Worm (Caenorhabditis elegans): ENCODE results near the gene str-190.

str-190 gene

DNA sequence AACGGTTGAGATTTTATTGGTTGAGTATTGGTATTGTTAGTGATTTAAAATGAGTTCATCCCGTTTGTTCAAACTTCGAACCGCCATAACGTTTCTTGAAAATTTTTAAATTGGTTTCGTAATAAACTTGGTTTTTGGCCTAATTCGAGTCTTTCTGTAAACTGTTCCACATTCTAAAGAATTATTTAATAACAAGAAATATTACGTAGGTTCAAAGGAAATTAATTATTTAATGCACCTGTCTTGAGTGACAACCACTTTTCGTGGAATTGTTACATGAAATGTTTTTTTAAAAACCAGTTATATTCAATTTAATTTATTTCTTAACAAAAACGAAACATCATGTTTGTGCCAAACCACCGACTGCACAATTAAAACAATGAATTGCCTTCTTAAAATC is 22.9 kb upstream of the str-190 start:
- TF ChIP-seq aly-2 (tag; optimal IDR thresholded peaks at IDR 0.05): no peak
- no peak for TF ChIP-seq egl-5 (tag; optimal IDR thresholded peaks at IDR 0.05)
- no peak for TF ChIP-seq mdl-1 (tag; optimal IDR thresholded peaks at IDR 0.05)
- TF ChIP-seq egl-27 (tag; optimal IDR thresholded peaks at IDR 0.05): no peak
- no peak for TF ChIP-seq nhr-28 (tag; optimal IDR thresholded peaks at IDR 0.05)
- no peak for TF ChIP-seq nhr-11 (tag; optimal IDR thresholded peaks at IDR 0.05)
- no peak for TF ChIP-seq ceh-9 (tag; optimal IDR thresholded peaks at IDR 0.05)
- TF ChIP-seq sea-2 (GFP tag; optimal IDR thresholded peaks at IDR 0.05): no peak
- no peak for TF ChIP-seq mml-1 (tag; optimal IDR thresholded peaks at IDR 0.05)
- no peak for TF ChIP-seq eor-1 (tag; optimal IDR thresholded peaks at IDR 0.05)
- no peak for TF ChIP-seq lin-39 (tag; optimal IDR thresholded peaks at IDR 0.05)
- no peak for TF ChIP-seq ceh-16 (tag; optimal IDR thresholded peaks at IDR 0.05)
- TF ChIP-seq zag-1 (tag; optimal IDR thresholded peaks at IDR 0.05): no peak
- TF ChIP-seq elt-2 (tag; optimal IDR thresholded peaks at IDR 0.05): no peak
- TF ChIP-seq nhr-76 (tag; optimal IDR thresholded peaks at IDR 0.05): no peak
- no peak for TF ChIP-seq nhr-25 (tag; optimal IDR thresholded peaks at IDR 0.05)
- no peak for TF ChIP-seq elt-3 (tag; optimal IDR thresholded peaks at IDR 0.05)
- TF ChIP-seq daf-12 (tag; optimal IDR thresholded peaks at IDR 0.05): no peak
- no peak for TF ChIP-seq skn-1 (tag; optimal IDR thresholded peaks at IDR 0.05)
- TF ChIP-seq fkh-2 (tag; optimal IDR thresholded peaks at IDR 0.05): no peak

DNA sequence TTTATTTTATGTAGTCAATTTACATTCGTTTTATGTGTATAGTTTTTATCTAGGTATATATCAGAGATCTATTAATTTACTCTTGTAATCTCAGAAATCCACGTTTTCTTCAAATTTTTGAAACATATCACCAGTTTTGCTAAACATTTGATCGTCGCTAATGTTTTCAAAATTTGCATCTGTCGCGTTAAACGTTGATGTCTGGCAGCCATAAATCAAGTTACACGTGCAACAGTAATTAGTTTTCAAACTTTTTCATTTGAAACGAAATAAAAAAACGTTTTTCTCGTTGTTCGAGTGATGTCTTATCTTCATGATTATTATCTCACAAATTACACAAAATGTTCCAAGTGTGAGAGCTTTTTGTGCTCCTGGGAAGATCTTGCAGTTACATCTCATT is 19.1 kb upstream of the str-190 start, which contains the start of gene srh-79:
Gene srh-79 (plus strand): TSS at position 301 of the 400 bp plus-strand sequence.
- TF ChIP-seq lin-15B (tag; optimal IDR thresholded peaks at IDR 0.05): no peak
- TF ChIP-seq ceh-28 (tag; optimal IDR thresholded peaks at IDR 0.05): no peak
- no peak for TF ChIP-seq aly-2 (tag; optimal IDR thresholded peaks at IDR 0.05)
- TF ChIP-seq nhr-77 (tag; optimal IDR thresholded peaks at IDR 0.05): no peak
- no peak for TF ChIP-seq R02D3.7 (tag; optimal IDR thresholded peaks at IDR 0.05)
- no peak for TF ChIP-seq tbx-2 (tag; optimal IDR thresholded peaks at IDR 0.05)
- no peak for TF ChIP-seq snpc-4 (tag; optimal IDR thresholded peaks at IDR 0.05)
- TF ChIP-seq sea-2 (GFP tag; optimal IDR thresholded peaks at IDR 0.05): no peak
- no peak for TF ChIP-seq nfya-1 (tag; optimal IDR thresholded peaks at IDR 0.05; ENCODE audit: insufficient read depth)
- no peak for TF ChIP-seq mdl-1 (tag; optimal IDR thresholded peaks at IDR 0.05)

DNA sequence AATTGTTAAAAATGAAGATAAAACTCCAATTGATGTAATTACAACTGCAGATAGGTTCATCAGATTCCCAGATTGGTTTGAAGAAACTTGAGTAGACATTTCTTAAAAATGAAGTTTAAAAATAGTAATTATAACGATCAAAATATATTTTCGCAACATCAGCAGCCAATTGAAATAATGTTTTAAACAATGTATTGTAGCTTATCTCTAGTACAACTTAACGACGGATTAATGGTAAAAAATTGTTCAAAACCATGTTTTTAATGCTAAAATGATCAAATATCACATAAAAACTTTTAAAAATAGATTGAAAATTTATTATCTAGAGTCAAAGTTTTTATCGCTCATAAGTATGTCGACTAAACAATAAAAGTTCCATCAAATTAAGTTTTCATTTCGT is 16.9 kb upstream of the str-190 start, which contains the start of gene srbc-11:
Gene srbc-11 (minus strand): TSS at position 101 of the 400 bp plus-strand sequence.
- TF ChIP-seq nhr-237 (tag; optimal IDR thresholded peaks at IDR 0.05) (no peak), ceh-28 (tag; optimal IDR thresholded peaks at IDR 0.05) (no peak), fos-1 (tag; optimal IDR thresholded peaks at IDR 0.05) (no peak), aly-2 (tag; optimal IDR thresholded peaks at IDR 0.05) (no peak), nhr-25 (tag; optimal IDR thresholded peaks at IDR 0.05) (no peak), pha-4 (tag; optimal IDR thresholded peaks at IDR 0.05) (no peak), nfya-1 (tag; optimal IDR thresholded peaks at IDR 0.05; ENCODE audit: insufficient read depth) (no peak), ceh-9 (tag; optimal IDR thresholded peaks at IDR 0.05) (no peak), nhr-77 (tag; optimal IDR thresholded peaks at IDR 0.05) (no peak), fkh-2 (tag; optimal IDR thresholded peaks at IDR 0.05) (no peak), elt-3 (tag; optimal IDR thresholded peaks at IDR 0.05) (no peak), nhr-11 (tag; optimal IDR thresholded peaks at IDR 0.05) (no peak), nhr-43 (tag; optimal IDR thresholded peaks at IDR 0.05; ENCODE audit: poor library complexity, severe bottlenecking) (no peak), nhr-12 (tag; optimal IDR thresholded peaks at IDR 0.05) (no peak)

DNA sequence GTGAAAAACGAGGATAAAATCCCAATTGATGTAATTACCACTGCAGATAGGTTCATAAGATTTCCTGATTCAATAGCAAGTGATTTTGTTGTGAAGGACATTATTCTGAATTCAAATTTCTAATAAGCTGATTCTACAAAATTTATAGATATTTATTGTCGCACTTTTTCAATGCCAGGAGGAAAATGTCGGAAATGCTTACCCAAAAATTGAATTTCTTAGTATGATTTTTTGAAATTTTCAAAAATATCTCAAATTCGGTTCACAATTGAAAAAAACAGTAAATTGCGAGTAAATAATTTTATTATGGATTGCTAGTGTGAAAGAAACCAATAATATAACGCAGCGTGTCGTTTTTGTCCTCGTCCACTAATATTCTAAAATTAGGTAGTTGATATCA is 14.6 kb upstream of the str-190 start, which contains the start of gene srbc-10:
Gene srbc-10 (minus strand): TSS at position 101 of the 400 bp plus-strand sequence.
- no peak for TF ChIP-seq ceh-9 (tag; optimal IDR thresholded peaks at IDR 0.05)
- TF ChIP-seq unc-39 (tag; optimal IDR thresholded peaks at IDR 0.05): no peak
- no peak for TF ChIP-seq lin-15B (tag; optimal IDR thresholded peaks at IDR 0.05)
- TF ChIP-seq ceh-82 (tag; optimal IDR thresholded peaks at IDR 0.05): no peak
- no peak for TF ChIP-seq ztf-11 (tag; optimal IDR thresholded peaks at IDR 0.05)
- TF ChIP-seq ZK546.5 (tag; optimal IDR thresholded peaks at IDR 0.05): no peak
- no peak for TF ChIP-seq elt-3 (tag; optimal IDR thresholded peaks at IDR 0.05)
- TF ChIP-seq jun-1 (tag; optimal IDR thresholded peaks at IDR 0.05): no peak
- TF ChIP-seq sea-2 (GFP tag; optimal IDR thresholded peaks at IDR 0.05): no peak

Measured in whole organism, L3 larva.